Fruit fly (Drosophila melanogaster) whole organism, embryonic: Measurements from ENCODE around the gene ND-PDSW.

ENCODE experiments used
- Blimp-1 ChIP-seq: fragments of 200-800 bp; sonication (Bioruptor generic); optimal IDR thresholded peaks from 3 replicates; lab custom pipeline; 2018; ENCODE audit warnings: missing biosample characterization, missing genetic modification characterization, mild to moderate bottlenecking, moderate library complexity, missing genetic modification reagents
- CG15601 ChIP-seq: fragments of 200-800 bp; sonication (Bioruptor generic); optimal IDR thresholded peaks from 3 replicates; lab custom pipeline; 2019; ENCODE audit warnings: missing biosample characterization, mild to moderate bottlenecking, missing genetic modification characterization, moderate library complexity
- CG33557 ChIP-seq: fragments of 200-800 bp; sonication (Bioruptor generic); optimal IDR thresholded peaks from 2 replicates; lab custom pipeline; 2019; ENCODE audit warnings: missing biosample characterization, mild to moderate bottlenecking, missing genetic modification characterization, moderate library complexity
- Dref ChIP-seq: fragments of 200-800 bp; sonication (Bioruptor generic); IDR thresholded peaks from 2 replicates; pipeline ENCODE4 v1.3.6; 2022; ENCODE audit warnings: missing biosample characterization, missing genetic modification characterization
- exex ChIP-seq: fragments of 200-800 bp; sonication (Bioruptor generic); optimal IDR thresholded peaks from 4 replicates; lab custom pipeline; 2018; ENCODE audit warnings: missing biosample characterization, mild to moderate bottlenecking, missing genetic modification characterization, moderate library complexity
- fd102C ChIP-seq: fragments of 200-800 bp; sonication (Bioruptor generic); optimal IDR thresholded peaks from 2 replicates; lab custom pipeline; 2018; ENCODE audit warnings: missing biosample characterization, mild to moderate bottlenecking, missing genetic modification characterization, moderate library complexity
- peb ChIP-seq: fragments of 200-800 bp; sonication (Bioruptor generic); IDR thresholded peaks from 2 replicates; pipeline ENCODE4 v1.3.6; 2022; ENCODE audit warnings: missing biosample characterization, missing genetic modification characterization

DNA sequence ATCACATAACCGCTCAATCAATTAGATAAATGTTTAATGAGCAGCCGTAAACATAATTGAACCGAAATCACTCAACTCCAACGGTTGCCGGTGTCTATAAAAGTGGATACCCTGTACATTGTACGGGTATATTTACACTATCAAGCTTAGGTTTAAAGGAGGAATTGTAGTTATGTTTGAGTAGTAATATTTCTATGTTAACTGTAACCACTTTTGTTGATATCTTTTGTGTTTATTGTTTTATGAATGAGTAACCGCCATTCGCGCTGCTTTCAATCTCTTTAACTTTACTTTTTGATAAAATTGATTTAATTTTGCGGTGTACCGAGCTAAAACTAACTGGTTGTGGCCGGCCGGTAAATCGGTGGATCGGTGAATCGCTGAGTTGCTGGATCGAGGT lies 16.1 kb downstream of the ND-PDSW start:
- TF ChIP-seq exex (tag; lab: Kevin White, UChicago) (no peak), Blimp-1 (GFP tag; lab: Kevin White, UChicago) (no peak), Dref (no peak), CG33557 (no peak), CG15601 (no peak), peb (GFP tag; lab: Robert Waterston, UW) (no peak), fd102C (GFP tag; lab: Kevin White, UChicago) (no peak)
